Worm (Caenorhabditis elegans) whole organism, young adult: ENCODE measurements around the gene F22E5.7.
A peak's percentile ranks its signal among the peaks of the same experiment; 100 is the strongest.
"Not testable (repeated sequence)": the region's sequence is repeated elsewhere in the genome, so short reads cannot be mapped to it uniquely, and the experiment has no call there.

Experiments
- C17E4.6 ChIP-seq: fragments of 200-800 bp; sonication (Bioruptor generic); IDR thresholded peaks from 2 replicates; pipeline ENCODE4 v1.3.6; 2022; ENCODE audit warnings: missing genetic modification reagents, missing genetic modification characterization, missing compliant biosample characterization
- Y53F4B.3 ChIP-seq: fragments of 200-800 bp; sonication (Bioruptor generic); IDR thresholded peaks from 2 replicates; pipeline ENCODE4 v1.3.6; 2022; ENCODE audit warnings: missing genetic modification reagents, missing genetic modification characterization, missing compliant biosample characterization
- Y53G8AR.9 ChIP-seq: fragments of 200-800 bp; sonication (Bioruptor generic); conservative IDR thresholded peaks from 2 replicates; pipeline ENCODE4 v1.3.6; 2022; ENCODE audit warnings: missing genetic modification reagents, missing genetic modification characterization, missing compliant biosample characterization
- Y95B8A.8 ChIP-seq: fragments of 200-800 bp; sonication (Bioruptor generic); IDR thresholded peaks from 2 replicates; pipeline ENCODE4 v1.3.6; 2022; ENCODE audit warnings: missing genetic modification reagents, missing genetic modification characterization, missing compliant biosample characterization
- ZK185.1 ChIP-seq: sonication (generic microtip); optimal IDR thresholded peaks from 2 replicates; lab custom pipeline; 2016; ENCODE audit warnings: mild to moderate bottlenecking, missing genetic modification characterization, missing compliant biosample characterization; ENCODE audit not compliant: poor library complexity, severe bottlenecking
- ama-1 ChIP-seq, 3 experiments: fragments of 150-350 bp in 1 of 3; sonication (generic microtip) in 2 of 3; optimal IDR thresholded peaks; 2 replicates each; lab custom pipeline; 2014 to 2018; ENCODE audit warnings: missing biosample characterization in 2 of 3, missing genetic modification characterization in 2 of 3, missing genetic modification reagents in 2 of 3
- aptf-3 ChIP-seq: fragments of 200-800 bp; sonication (Bioruptor generic); IDR thresholded peaks from 2 replicates; pipeline ENCODE4 v1.3.6; 2022; ENCODE audit warnings: missing genetic modification characterization, missing compliant biosample characterization
- ccch-3 ChIP-seq: fragments of 200-800 bp; sonication (Bioruptor generic); optimal IDR thresholded peaks from 2 replicates; lab custom pipeline; 2018; ENCODE audit warnings: mild to moderate bottlenecking, missing genetic modification characterization, missing compliant biosample characterization
- cebp-1 ChIP-seq, 2 experiments: fragments of 200-800 bp in 1 of 2; sonication (Bioruptor generic) in 1 of 2; sonication (generic microtip) in 1 of 2; IDR thresholded peaks in 1 of 2; optimal IDR thresholded peaks in 1 of 2; 2 replicates each; pipeline versions ENCODE4 v1.3.6 to Lab custom; 2017 to 2022; ENCODE audit warnings: missing compliant biosample characterization in 2 of 2, missing genetic modification characterization in 2 of 2, mild to moderate bottlenecking in 1 of 2, missing genetic modification reagents in 1 of 2, moderate library complexity in 1 of 2
- ceh-79 ChIP-seq: sonication (generic microtip); optimal IDR thresholded peaks from 2 replicates; lab custom pipeline; 2017; ENCODE audit warnings: mild to moderate bottlenecking, missing genetic modification characterization, missing compliant biosample characterization
- efl-1 ChIP-seq: fragments of 150-350 bp; optimal IDR thresholded peaks from 2 replicates; lab custom pipeline; 2014; ENCODE audit warnings: missing biosample characterization, missing genetic modification reagents, missing genetic modification characterization
- egrh-3 ChIP-seq: fragments of 200-800 bp; sonication (Bioruptor generic); IDR thresholded peaks from 2 replicates; pipeline ENCODE4 v1.3.6; 2022; ENCODE audit warnings: missing genetic modification reagents, missing genetic modification characterization, missing compliant biosample characterization
- fkh-3 ChIP-seq: sonication (generic microtip); optimal IDR thresholded peaks from 2 replicates; lab custom pipeline; 2016; ENCODE audit warnings: mild to moderate bottlenecking, missing genetic modification characterization, missing compliant biosample characterization
- gei-17 ChIP-seq: fragments of 200-800 bp; sonication (Bioruptor generic); optimal IDR thresholded peaks from 2 replicates; lab custom pipeline; 2018; ENCODE audit warnings: mild to moderate bottlenecking, missing genetic modification characterization, missing compliant biosample characterization
- him-1 ChIP-seq: sonication (generic microtip); optimal IDR thresholded peaks from 2 replicates; lab custom pipeline; 2016; ENCODE audit warnings: missing genotype, missing genetic modification reagents, missing genetic modification characterization, missing compliant biosample characterization
- hmg-1.2 ChIP-seq: fragments of 200-800 bp; sonication (Bioruptor generic); IDR thresholded peaks from 2 replicates; pipeline ENCODE4 v1.3.6; 2022; ENCODE audit warnings: missing genetic modification reagents, missing genetic modification characterization, missing compliant biosample characterization
- hmg-20 ChIP-seq: fragments of 200-800 bp; sonication (Bioruptor generic); IDR thresholded peaks from 2 replicates; pipeline ENCODE4 v1.3.6; 2022; ENCODE audit warnings: missing genetic modification reagents, missing genetic modification characterization, missing compliant biosample characterization
- let-526 ChIP-seq: fragments of 200-800 bp; sonication (Bioruptor generic); IDR thresholded peaks from 2 replicates; pipeline ENCODE4 v1.3.6; 2022; ENCODE audit warnings: missing genetic modification reagents, missing genetic modification characterization, missing compliant biosample characterization
- madf-10 ChIP-seq: sonication (generic microtip); optimal IDR thresholded peaks from 2 replicates; lab custom pipeline; 2016; ENCODE audit warnings: mild to moderate bottlenecking, missing genetic modification characterization, missing compliant biosample characterization
- madf-8 ChIP-seq: fragments of 200-800 bp; sonication (Bioruptor generic); conservative IDR thresholded peaks from 2 replicates; pipeline ENCODE4 v1.3.6; 2022; ENCODE audit warnings: missing genetic modification reagents, missing genetic modification characterization, missing compliant biosample characterization
- nfya-2 ChIP-seq: fragments of 200-800 bp; sonication (Bioruptor generic); IDR thresholded peaks from 2 replicates; pipeline ENCODE4 v1.3.6; 2022; ENCODE audit warnings: missing genetic modification reagents, missing genetic modification characterization, missing compliant biosample characterization
- nhr-120 ChIP-seq: fragments of 200-800 bp; sonication (Bioruptor generic); IDR thresholded peaks from 2 replicates; pipeline ENCODE4 v1.3.6; 2022; ENCODE audit warnings: missing genetic modification characterization, missing compliant biosample characterization
- pha-4 ChIP-seq: fragments of 150-350 bp; sonication (generic microtip); optimal IDR thresholded peaks from 2 replicates; lab custom pipeline; 2014; ENCODE audit warnings: missing biosample characterization, missing genetic modification reagents, missing genetic modification characterization
- repo-1 ChIP-seq: sonication (generic microtip); optimal IDR thresholded peaks from 2 replicates; lab custom pipeline; 2017; ENCODE audit warnings: mild to moderate bottlenecking, missing genetic modification characterization, missing compliant biosample characterization
- sptf-2 ChIP-seq: fragments of 200-800 bp; sonication (Bioruptor generic); optimal IDR thresholded peaks from 2 replicates; lab custom pipeline; 2018; ENCODE audit warnings: mild to moderate bottlenecking, missing genetic modification characterization, missing compliant biosample characterization
- tbx-9 ChIP-seq: sonication (generic microtip); optimal IDR thresholded peaks from 2 replicates; lab custom pipeline; 2016; ENCODE audit warnings: borderline replicate concordance, missing genetic modification characterization, inconsistent platforms, missing compliant biosample characterization
- unc-62 ChIP-seq: fragments of 150-350 bp; optimal IDR thresholded peaks from 2 replicates; lab custom pipeline; 2014; ENCODE audit warnings: missing biosample characterization, missing genetic modification reagents, missing genetic modification characterization
- xnd-1 ChIP-seq: sonication (generic microtip); optimal IDR thresholded peaks from 2 replicates; lab custom pipeline; 2016; ENCODE audit warnings: missing genotype, missing genetic modification reagents, missing genetic modification characterization, missing compliant biosample characterization
- zfh-2 ChIP-seq: fragments of 200-800 bp; sonication (Bioruptor generic); conservative IDR thresholded peaks from 2 replicates; pipeline ENCODE4 v1.3.6; 2022; ENCODE audit warnings: missing genetic modification reagents, missing genetic modification characterization, missing compliant biosample characterization
- ztf-25 ChIP-seq: fragments of 200-800 bp; sonication (Bioruptor generic); IDR thresholded peaks from 2 replicates; pipeline ENCODE4 v1.3.6; 2022; ENCODE audit warnings: missing genetic modification reagents, missing genetic modification characterization, missing compliant biosample characterization

The F22E5.7 gene

ce11 chrII:2649539-2649938 is 7.7 kb downstream of the F22E5.7 start, which contains the start of the genes F22E5.13 and F22E5.6:
F22E5.13 (minus strand) TSS chrII:2649639.
F22E5.6 (plus strand) TSS chrII:2649835.
- TF ChIP-seq egrh-3 (GFP tag; lab: Robert Waterston, UW) (no peak), Y53G8AR.9 (GFP tag; lab: Robert Waterston, UW) (no peak), C17E4.6 (GFP tag; lab: Robert Waterston, UW) (no peak), let-526 (GFP tag; lab: Robert Waterston, UW) (no peak), aptf-3 (GFP tag; lab: Robert Waterston, UW) (no peak), tbx-9 (no peak), gei-17 (GFP tag; lab: Kevin White, UChicago) (no peak)

DNA sequence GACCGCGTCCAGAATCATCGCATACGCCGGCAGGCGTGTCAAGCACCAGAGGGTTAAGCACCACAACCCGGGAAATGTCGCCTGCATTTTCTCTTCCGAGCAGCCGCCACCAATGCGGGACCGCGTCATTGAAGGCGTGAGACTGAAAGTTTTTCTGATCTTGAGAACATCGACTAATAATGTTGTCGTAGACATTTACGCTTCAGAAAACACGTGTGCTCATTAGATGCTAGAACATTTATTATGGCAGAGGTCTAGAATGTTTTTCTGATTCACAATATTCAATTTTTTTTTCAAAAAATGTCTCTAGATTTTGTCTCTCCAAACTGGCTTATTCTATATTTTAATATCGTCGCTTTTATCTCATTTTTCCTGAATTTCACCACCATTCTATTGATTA is 14.7 kb downstream of the F22E5.7 start, which contains the start of gene sri-47:
sri-47 (plus strand) TSS at position 301 of the 400 bp plus-strand sequence.
- no peak for TF ChIP-seq madf-8 (GFP tag; lab: Robert Waterston, UW)
- TF ChIP-seq hmg-1.2 (GFP tag; lab: Robert Waterston, UW), result no peak
- 0 out of 2 replicates have a peak, but pooled peaks have one; percentile 37 for TF ChIP-seq zfh-2 (GFP tag; lab: Robert Waterston, UW)

- TF ChIP-seq zfh-2 (GFP tag; lab: Robert Waterston, UW) (no peak), ztf-25 (GFP tag; lab: Robert Waterston, UW) (no peak), ceh-79 (tag; lab: Kevin White, UChicago) (no peak), tbx-9 (no peak), xnd-1 (no peak), efl-1 (no peak), fkh-3 (tag; lab: Kevin White, UChicago) (no peak), gei-17 (GFP tag; lab: Kevin White, UChicago) (no peak), ZK185.1 (tag; lab: Kevin White, UChicago) (no peak), pha-4 (tag; lab: Kevin White, UChicago) (no peak), Y53G8AR.9 (GFP tag; lab: Robert Waterston, UW) (no peak), ccch-3 (no peak), unc-62 (GFP tag; lab: Kevin White, UChicago) (no peak), nfya-2 (GFP tag; lab: Robert Waterston, UW) (no peak), him-1 (no peak)
- TF ChIP-seq, all 124 proteins: peak for 0
Observed at ce11 chrII:2659364-2659763, 17.5 kb downstream of the F22E5.7 start, which contains the start of gene gcy-21. gcy-21 (plus strand) TSS chrII:2659664.

ce11 chrII:2665081-2665480 is 23.2 kb downstream of the F22E5.7 start, which contains the start of gene F22E5.2:
F22E5.2 (plus strand) TSS chrII:2665381.
- TF ChIP-seq ama-1 (optimal IDR thresholded peaks at IDR 0.05; lab: Kevin White, UChicago); ama-1 (GFP tag; optimal IDR thresholded peaks at IDR 0.05; lab: Kevin White, UChicago); him-1; nhr-120 (GFP tag; lab: Robert Waterston, UW): not testable (repeated sequence)

ce11 chrII:2665606-2666005 is 23.7 kb downstream of the F22E5.7 start, which contains the start of gene F22E5.22:
F22E5.22 (plus strand) TSS chrII:2665906.
- TF ChIP-seq repo-1 (no peak), sptf-2 (GFP tag; lab: Kevin White, UChicago) (no peak), hmg-20 (GFP tag; lab: Robert Waterston, UW) (no peak), madf-10 (tag; lab: Kevin White, UChicago) (no peak), Y53F4B.3 (GFP tag; lab: Robert Waterston, UW) (no peak)

ce11 chrII:2672320-2672719 is 30.4 kb downstream of the F22E5.7 start, which contains the start of gene sri-57:
sri-57 (minus strand) TSS chrII:2672420.
- not testable (repeated sequence) for TF ChIP-seq Y95B8A.8 (GFP tag; lab: Robert Waterston, UW); cebp-1 (GFP tag; IDR thresholded peaks at IDR 0.05; lab: Robert Waterston, UW); cebp-1 (tag; optimal IDR thresholded peaks at IDR 0.05; lab: Kevin White, UChicago); pha-4 (tag; lab: Kevin White, UChicago)
